Worm (Caenorhabditis elegans) whole organism, late embryonic: Measurements from ENCODE around the gene npr-11.

Source experiments
- C38D4.7 ChIP-seq: fragments of 200-800 bp; sonication (Bioruptor generic); optimal IDR thresholded peaks from 2 replicates; lab custom pipeline; 2018; ENCODE audit warnings: mild to moderate bottlenecking, missing genetic modification characterization, moderate library complexity, missing compliant biosample characterization
- F13H6.1 ChIP-seq: sonication (generic microtip); optimal IDR thresholded peaks from 2 replicates; lab custom pipeline; 2016; ENCODE audit warnings: missing genetic modification characterization, missing compliant biosample characterization
- K09A11.1 ChIP-seq: sonication (generic microtip); optimal IDR thresholded peaks from 2 replicates; lab custom pipeline; 2017; ENCODE audit warnings: antibody characterized with exemption, mild to moderate bottlenecking, missing genetic modification characterization, missing compliant biosample characterization; ENCODE audit not compliant: insufficient read depth
- T23F11.4 ChIP-seq: fragments of 200-800 bp; sonication (Bioruptor generic); optimal IDR thresholded peaks from 2 replicates; lab custom pipeline; 2018; ENCODE audit warnings: mild to moderate bottlenecking, missing genetic modification characterization, missing compliant biosample characterization
- ama-1 ChIP-seq: fragments of 150-350 bp; optimal IDR thresholded peaks from 2 replicates; lab custom pipeline; 2014
- ceh-2 ChIP-seq: sonication (generic microtip); optimal IDR thresholded peaks from 2 replicates; lab custom pipeline; 2016; ENCODE audit warnings: missing genotype, missing genetic modification characterization, missing compliant biosample characterization
- ceh-31 ChIP-seq: sonication (generic microtip); optimal IDR thresholded peaks from 2 replicates; lab custom pipeline; 2016; ENCODE audit warnings: missing genetic modification characterization, missing compliant biosample characterization
- ceh-45 ChIP-seq: fragments of 200-800 bp; sonication (Bioruptor generic); IDR thresholded peaks from 2 replicates; pipeline ENCODE4 v1.3.6; 2022; ENCODE audit warnings: missing genetic modification reagents, missing genetic modification characterization, missing compliant biosample characterization
- ceh-48 ChIP-seq: sonication (generic microtip); optimal IDR thresholded peaks from 2 replicates; lab custom pipeline; 2016; ENCODE audit warnings: missing genetic modification characterization, inconsistent platforms, missing compliant biosample characterization
- ceh-6 ChIP-seq: fragments of 200-800 bp; sonication (Bioruptor generic); optimal IDR thresholded peaks from 2 replicates; lab custom pipeline; 2018; ENCODE audit warnings: mild to moderate bottlenecking, missing genetic modification characterization, missing compliant biosample characterization
- elt-2 ChIP-seq: sonication (generic microtip); optimal IDR thresholded peaks from 2 replicates; lab custom pipeline; 2016; ENCODE audit warnings: missing genetic modification reagents, missing genetic modification characterization, missing compliant biosample characterization
- ets-4 ChIP-seq: sonication (generic microtip); optimal IDR thresholded peaks from 2 replicates; lab custom pipeline; 2016; ENCODE audit warnings: missing genetic modification characterization, missing compliant biosample characterization
- fax-1 ChIP-seq: sonication (generic microtip); optimal IDR thresholded peaks from 2 replicates; lab custom pipeline; 2016; ENCODE audit warnings: missing genotype, missing genetic modification characterization, missing compliant biosample characterization
- gmeb-2 ChIP-seq: sonication (generic microtip); optimal IDR thresholded peaks from 2 replicates; lab custom pipeline; 2016; ENCODE audit warnings: missing genetic modification characterization, inconsistent platforms, missing compliant biosample characterization
- hlh-15 ChIP-seq: sonication (generic microtip); optimal IDR thresholded peaks from 2 replicates; lab custom pipeline; 2016; ENCODE audit warnings: missing genetic modification characterization, missing compliant biosample characterization
- hlh-6 ChIP-seq: sonication (generic microtip); optimal IDR thresholded peaks from 2 replicates; lab custom pipeline; 2016; ENCODE audit warnings: missing genotype, missing genetic modification characterization, missing compliant biosample characterization
- lim-6 ChIP-seq: sonication (generic microtip); optimal IDR thresholded peaks from 2 replicates; lab custom pipeline; 2016; ENCODE audit warnings: missing genetic modification characterization, missing compliant biosample characterization
- madf-2 ChIP-seq: sonication (generic microtip); optimal IDR thresholded peaks from 2 replicates; lab custom pipeline; 2017; ENCODE audit warnings: missing genetic modification characterization, missing compliant biosample characterization
- mec-3 ChIP-seq: sonication (generic microtip); optimal IDR thresholded peaks from 2 replicates; lab custom pipeline; 2016; ENCODE audit warnings: borderline replicate concordance, missing genetic modification characterization, missing compliant biosample characterization
- npax-4 ChIP-seq: sonication (generic microtip); optimal IDR thresholded peaks from 2 replicates; lab custom pipeline; 2016; ENCODE audit warnings: missing genetic modification characterization, missing compliant biosample characterization
- odd-2 ChIP-seq: sonication (generic microtip); optimal IDR thresholded peaks from 2 replicates; lab custom pipeline; 2017; ENCODE audit warnings: antibody characterized with exemption, mild to moderate bottlenecking, missing genetic modification characterization, missing compliant biosample characterization
- pag-3 ChIP-seq: sonication (generic microtip); optimal IDR thresholded peaks from 2 replicates; lab custom pipeline; 2016; ENCODE audit warnings: missing compliant biosample characterization, missing genetic modification characterization, borderline replicate concordance
- pax-1 ChIP-seq: fragments of 150-350 bp; optimal IDR thresholded peaks from 2 replicates; lab custom pipeline; 2014; ENCODE audit warnings: missing biosample characterization, missing genetic modification characterization
- pha-2 ChIP-seq: sonication (generic microtip); optimal IDR thresholded peaks from 2 replicates; lab custom pipeline; 2017; ENCODE audit warnings: mild to moderate bottlenecking, missing genetic modification characterization, missing compliant biosample characterization
- pros-1 ChIP-seq: fragments of 150-350 bp; optimal IDR thresholded peaks from 2 replicates; lab custom pipeline; 2014; ENCODE audit warnings: missing biosample characterization, missing genetic modification reagents, missing genetic modification characterization
- rnt-1 ChIP-seq: sonication (generic microtip); optimal IDR thresholded peaks from 2 replicates; lab custom pipeline; 2016; ENCODE audit warnings: missing genetic modification characterization, missing compliant biosample characterization
- sdc-2 ChIP-seq: sonication (generic microtip); optimal IDR thresholded peaks from 2 replicates; lab custom pipeline; 2016; ENCODE audit warnings: missing genotype, missing genetic modification characterization, missing compliant biosample characterization
- sox-4 ChIP-seq: sonication (generic microtip); optimal IDR thresholded peaks from 2 replicates; lab custom pipeline; 2017; ENCODE audit warnings: mild to moderate bottlenecking, missing genetic modification characterization, inconsistent platforms, missing compliant biosample characterization
- tbx-2 ChIP-seq: sonication (generic microtip); optimal IDR thresholded peaks from 2 replicates; lab custom pipeline; 2016; ENCODE audit warnings: missing genetic modification characterization, missing compliant biosample characterization
- ttx-3 ChIP-seq: sonication (generic microtip); optimal IDR thresholded peaks from 2 replicates; lab custom pipeline; 2016; ENCODE audit warnings: missing genetic modification reagents, missing genetic modification characterization, missing compliant biosample characterization
- unc-42 ChIP-seq: sonication (generic microtip); optimal IDR thresholded peaks from 2 replicates; lab custom pipeline; 2016; ENCODE audit warnings: missing genotype, missing genetic modification characterization, missing compliant biosample characterization
- unc-55 ChIP-seq: sonication (generic microtip); optimal IDR thresholded peaks from 2 replicates; lab custom pipeline; 2017; ENCODE audit warnings: missing biosample characterization, missing genetic modification reagents, missing genetic modification characterization
- unc-86 ChIP-seq: sonication (generic microtip); optimal IDR thresholded peaks from 2 replicates; lab custom pipeline; 2016; ENCODE audit warnings: missing genetic modification characterization, missing compliant biosample characterization
- ztf-16 ChIP-seq: sonication (generic microtip); optimal IDR thresholded peaks from 2 replicates; lab custom pipeline; 2017; ENCODE audit warnings: missing genetic modification characterization, missing compliant biosample characterization

npr-11 gene

ce11 chrX:1223089-1223488, 32.4 kb downstream of the npr-11 start:
- no peak for TF ChIP-seq sdc-2 (tag; lab: Kevin White, UChicago)
- no peak for TF ChIP-seq pros-1 (tag; lab: Kevin White, UChicago)
- TF ChIP-seq unc-55 (GFP tag; lab: Kevin White, UChicago): no peak
- TF ChIP-seq npax-4 (tag; lab: Kevin White, UChicago): no peak
- TF ChIP-seq ceh-45: no peak
- no peak for TF ChIP-seq K09A11.1 (tag; lab: Kevin White, UChicago)
- no peak for TF ChIP-seq pag-3 (tag; lab: Kevin White, UChicago)
- TF ChIP-seq lim-6 (tag; lab: Kevin White, UChicago): no peak
- no peak for TF ChIP-seq odd-2 (tag; lab: Kevin White, UChicago)
- TF ChIP-seq C38D4.7 (GFP tag; lab: Kevin White, UChicago): no peak
- no peak for TF ChIP-seq ttx-3
- TF ChIP-seq ets-4 (tag; lab: Kevin White, UChicago): no peak
- no peak for TF ChIP-seq pax-1 (tag; lab: Kevin White, UChicago)

DNA sequence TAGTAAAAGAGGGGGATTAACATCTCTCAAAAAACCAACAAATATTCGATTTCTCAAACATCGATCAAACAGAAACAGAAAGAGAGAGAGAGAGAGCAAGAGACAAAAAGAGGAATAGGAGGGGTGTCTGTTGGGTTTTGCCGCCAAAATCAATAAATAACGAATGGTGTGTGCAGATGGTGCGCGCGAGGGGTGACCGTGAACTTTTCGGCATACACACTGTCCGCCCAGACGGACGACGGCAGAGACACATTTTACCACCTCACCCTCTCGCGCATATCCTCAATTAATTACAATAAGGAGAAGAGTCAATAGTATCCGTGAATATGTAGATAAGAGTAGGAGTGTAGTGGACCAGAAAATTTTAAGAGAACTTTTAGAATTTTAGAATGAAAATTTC, 33.1 kb downstream of the npr-11 start:
- TF ChIP-seq rnt-1 (tag; lab: Kevin White, UChicago) (no peak), ceh-48 (tag; lab: Kevin White, UChicago) (peak; percentile 26), ceh-31 (tag; lab: Kevin White, UChicago) (peak; percentile 3), tbx-2 (tag; lab: Kevin White, UChicago) (peak; percentile 10), ceh-2 (no peak)

DNA sequence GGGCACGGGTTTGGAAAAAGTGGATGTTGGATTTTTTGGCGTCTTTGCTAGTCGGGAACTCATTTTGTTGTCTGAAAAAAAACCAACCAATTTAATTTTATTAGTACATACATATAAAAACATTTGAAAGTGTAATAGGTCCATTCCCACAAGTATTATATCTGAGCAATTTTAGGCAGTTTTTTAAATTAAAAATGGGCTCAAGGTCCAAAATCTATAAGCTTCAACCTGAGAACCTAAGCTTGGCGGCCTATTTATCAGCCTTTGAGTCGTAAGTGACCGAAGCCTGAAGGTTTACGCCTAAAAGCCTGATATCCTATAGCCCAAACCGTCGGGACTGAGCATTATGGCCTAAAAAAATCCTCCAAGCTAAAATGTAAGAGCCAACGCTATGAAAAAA, 37.0 kb downstream of the npr-11 start:
- no peak for TF ChIP-seq mec-3 (tag; lab: Kevin White, UChicago)
- no peak for TF ChIP-seq ceh-6 (GFP tag; lab: Kevin White, UChicago)
- TF ChIP-seq gmeb-2: no peak
- TF ChIP-seq K09A11.1 (tag; lab: Kevin White, UChicago): no peak
- no peak for TF ChIP-seq sox-4 (tag; lab: Kevin White, UChicago)
- TF ChIP-seq T23F11.4 (GFP tag; lab: Kevin White, UChicago): no peak
- no peak for TF ChIP-seq hlh-6
- no peak for TF ChIP-seq pros-1 (tag; lab: Kevin White, UChicago)
- no peak for TF ChIP-seq ztf-16 (tag; lab: Kevin White, UChicago)
- TF ChIP-seq F13H6.1: no peak
- no peak for TF ChIP-seq pha-2 (tag; lab: Kevin White, UChicago)
- no peak for TF ChIP-seq pag-3 (tag; lab: Kevin White, UChicago)
- no peak for TF ChIP-seq rnt-1 (tag; lab: Kevin White, UChicago)
- TF ChIP-seq elt-2: no peak

- TF ChIP-seq unc-42 (peak; percentile 64), C38D4.7 (GFP tag; lab: Kevin White, UChicago) (no peak)
Measured at ce11 chrX:1216833-1217232, 38.6 kb downstream of the npr-11 start.

ce11 chrX:1213136-1213535, 42.3 kb downstream of the npr-11 start:
- TF ChIP-seq hlh-15: no peak
- TF ChIP-seq unc-42: no peak
- no peak for TF ChIP-seq unc-86 (tag; lab: Kevin White, UChicago)
- no peak for TF ChIP-seq ama-1 (lab: Kevin White, UChicago)

DNA sequence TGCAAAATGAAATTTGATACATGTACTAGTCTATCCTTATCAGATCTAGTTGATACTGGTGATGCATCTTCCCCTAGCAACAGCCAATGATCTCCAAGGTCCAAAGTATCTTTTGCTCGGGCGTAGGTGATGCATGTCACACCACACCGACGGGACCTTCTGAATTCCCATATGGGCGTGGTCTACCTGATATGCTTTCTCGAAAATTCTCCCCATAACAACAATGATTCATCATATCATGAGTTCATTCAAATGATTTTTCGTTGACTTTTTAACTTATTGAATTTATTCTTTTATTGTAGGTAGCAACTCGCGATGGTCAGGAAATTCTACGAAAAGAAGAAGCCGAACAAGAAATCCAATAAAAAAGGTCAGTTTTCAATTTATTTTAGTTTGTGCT, 46.4 kb downstream of the npr-11 start, which contains the start of gene C46H3.1:
C46H3.1 (plus strand) TSS at position 301 of the 400 bp plus-strand sequence.
- no peak for TF ChIP-seq gmeb-2
- no peak for TF ChIP-seq ama-1 (lab: Kevin White, UChicago)
- TF ChIP-seq T23F11.4 (GFP tag; lab: Kevin White, UChicago): no peak
- TF ChIP-seq madf-2 (tag; lab: Kevin White, UChicago): no peak
- no peak for TF ChIP-seq ceh-31 (tag; lab: Kevin White, UChicago)
- no peak for TF ChIP-seq ceh-2
- no peak for TF ChIP-seq fax-1 (tag; lab: Kevin White, UChicago)
